Fruit fly (Drosophila melanogaster) whole organism, embryonic: ENCODE results near the gene CG43448.

Experiments
- CG1024 ChIP-seq: fragments of 200-800 bp; sonication (Bioruptor generic); IDR thresholded peaks from 2 replicates; pipeline ENCODE4 v1.3.6; 2022; ENCODE audit warnings: missing biosample characterization, missing genetic modification characterization
- CG10366 ChIP-seq: fragments of 200-800 bp; sonication (Bioruptor generic); IDR thresholded peaks from 2 replicates; pipeline ENCODE4 v1.3.6; 2022; ENCODE audit warnings: missing biosample characterization, missing genetic modification characterization
- CG17359 ChIP-seq: fragments of 200-800 bp; sonication (Bioruptor generic); optimal IDR thresholded peaks from 3 replicates; lab custom pipeline; 2018; ENCODE audit warnings: missing biosample characterization, mild to moderate bottlenecking, missing genetic modification characterization, moderate library complexity
- CG4404 ChIP-seq: fragments of 200-800 bp; sonication (Bioruptor generic); IDR thresholded peaks from 2 replicates; pipeline ENCODE4 v1.3.6; 2022; ENCODE audit warnings: missing biosample characterization, missing genetic modification characterization
- CG8290 ChIP-seq, 3 experiments: fragments of 200-800 bp; sonication (Bioruptor generic); optimal IDR thresholded peaks; 2 replicates each; lab custom pipeline; 2016 to 2019; ENCODE audit warnings: missing biosample characterization in 3 of 3, missing genetic modification characterization in 3 of 3, mild to moderate bottlenecking in 2 of 3, moderate library complexity in 1 of 3
- MBD-R2 ChIP-seq: fragments of 200-800 bp; sonication (Bioruptor generic); IDR thresholded peaks from 2 replicates; pipeline ENCODE4 v1.3.6; 2022; ENCODE audit warnings: missing biosample characterization, missing genetic modification characterization
- Optix ChIP-seq: fragments of 200-800 bp; sonication (Bioruptor generic); IDR thresholded peaks from 3 replicates; pipeline ENCODE4 v1.3.6; 2022; ENCODE audit warnings: missing biosample characterization, missing genetic modification characterization
- amos ChIP-seq: fragments of 200-800 bp; sonication (Bioruptor generic); IDR thresholded peaks from 2 replicates; pipeline ENCODE4 v1.3.6; 2022; ENCODE audit warnings: missing biosample characterization, missing genetic modification characterization; ENCODE audit not compliant: partially characterized antibody
- disco-r ChIP-seq: fragments of 200-800 bp; sonication (Bioruptor generic); optimal IDR thresholded peaks from 2 replicates; lab custom pipeline; 2016; ENCODE audit warnings: missing biosample characterization, missing genetic modification characterization
- dmrt99B ChIP-seq: fragments of 200-800 bp; sonication (Bioruptor generic); optimal IDR thresholded peaks from 2 replicates; lab custom pipeline; 2018; ENCODE audit warnings: missing biosample characterization, mild to moderate bottlenecking, missing genetic modification characterization, moderate library complexity
- jing ChIP-seq: fragments of 200-800 bp; sonication (Bioruptor generic); optimal IDR thresholded peaks from 2 replicates; lab custom pipeline; 2018; ENCODE audit warnings: missing biosample characterization, mild to moderate bottlenecking, missing genetic modification characterization
- kni ChIP-seq: fragments of 200-800 bp; sonication (Bioruptor generic); optimal IDR thresholded peaks from 3 replicates; lab custom pipeline; 2017; ENCODE audit warnings: mild to moderate bottlenecking, missing biosample characterization, missing genetic modification reagents, missing genetic modification characterization
- sens-2 ChIP-seq: fragments of 200-800 bp; sonication (Bioruptor generic); IDR thresholded peaks from 2 replicates; pipeline ENCODE4 v1.3.6; 2022; ENCODE audit warnings: missing biosample characterization, missing genetic modification characterization

- TF ChIP-seq MBD-R2 (no peak), CG1024 (GFP tag; lab: Robert Waterston, UW) (no peak), CG17359 (tag; lab: Kevin White, UChicago) (no peak), Optix (GFP tag; lab: Robert Waterston, UW) (no peak), dmrt99B (tag; lab: Kevin White, UChicago) (no peak), sens-2 (GFP tag; lab: Robert Waterston, UW) (no peak), disco-r (no peak), amos (GFP tag; lab: Robert Waterston, UW) (no peak), CG10366 (GFP tag; lab: Robert Waterston, UW) (no peak), jing (GFP tag; lab: Kevin White, UChicago) (no peak), kni (GFP tag; lab: Kevin White, UChicago) (no peak), CG8290 (GFP tag; optimal IDR thresholded peaks at IDR 0.05; lab: Kevin White, UChicago) (no peak), CG8290 (tag; optimal IDR thresholded peaks at IDR 0.05; lab: Kevin White, UChicago) (no peak), CG4404 (GFP tag; lab: Robert Waterston, UW) (no peak)
These were observed 45.6 kb upstream of the CG43448 start for dm6 chr3R:30283037-30283590.
